Fruit fly (Drosophila melanogaster) whole organism, embryonic: Measurements from ENCODE around the gene Adgf-C.
A peak's percentile ranks its signal among the peaks of the same experiment; 100 is the strongest.

Experiments
- ATbp ChIP-seq: fragments of 200-800 bp; sonication (Bioruptor generic); optimal IDR thresholded peaks from 2 replicates; lab custom pipeline; 2017; ENCODE audit warnings: missing biosample characterization, mild to moderate bottlenecking, missing genetic modification characterization, missing genetic modification reagents
- CG11456 ChIP-seq: fragments of 200-800 bp; sonication (Bioruptor generic); IDR thresholded peaks from 3 replicates; pipeline ENCODE4 v1.3.6; 2022; ENCODE audit warnings: missing biosample characterization, missing genetic modification characterization
- CG11723 ChIP-seq: fragments of 200-800 bp; sonication (Bioruptor generic); optimal IDR thresholded peaks from 2 replicates; lab custom pipeline; 2017; ENCODE audit warnings: missing biosample characterization, mild to moderate bottlenecking, missing genetic modification characterization
- CG12299 ChIP-seq: fragments of 200-800 bp; sonication (Bioruptor generic); optimal IDR thresholded peaks from 2 replicates; lab custom pipeline; 2018; ENCODE audit warnings: missing biosample characterization, mild to moderate bottlenecking, missing genetic modification characterization
- CG1233 ChIP-seq: fragments of 200-800 bp; sonication (Bioruptor generic); optimal IDR thresholded peaks from 4 replicates; lab custom pipeline; 2018; ENCODE audit warnings: missing biosample characterization, mild to moderate bottlenecking, missing genetic modification characterization
- CG13123 ChIP-seq: fragments of 200-800 bp; sonication (Bioruptor generic); optimal IDR thresholded peaks from 2 replicates; lab custom pipeline; 2016; ENCODE audit warnings: missing biosample characterization, missing genetic modification characterization
- CG13424 ChIP-seq: fragments of 200-800 bp; sonication (Bioruptor generic); optimal IDR thresholded peaks from 2 replicates; lab custom pipeline; 2019; ENCODE audit warnings: missing biosample characterization, mild to moderate bottlenecking, missing genetic modification characterization, moderate library complexity
- CG15479 ChIP-seq: fragments of 200-800 bp; sonication (Bioruptor generic); optimal IDR thresholded peaks from 3 replicates; lab custom pipeline; 2019; ENCODE audit warnings: missing biosample characterization, mild to moderate bottlenecking, missing genetic modification characterization, moderate library complexity
- CG15696 ChIP-seq: fragments of 200-800 bp; sonication (Bioruptor generic); optimal IDR thresholded peaks from 2 replicates; lab custom pipeline; 2019; ENCODE audit warnings: missing biosample characterization, mild to moderate bottlenecking, missing genetic modification characterization, moderate library complexity
- CG1603 ChIP-seq: fragments of 200-800 bp; sonication (Bioruptor generic); optimal IDR thresholded peaks from 2 replicates; lab custom pipeline; 2019; ENCODE audit warnings: missing biosample characterization, mild to moderate bottlenecking, missing genetic modification characterization, moderate library complexity
- CG16779 ChIP-seq: fragments of 200-800 bp; sonication (Bioruptor generic); IDR thresholded peaks from 2 replicates; pipeline ENCODE4 v1.3.6; 2022; ENCODE audit warnings: missing biosample characterization, missing genetic modification characterization
- CG17802 ChIP-seq: fragments of 200-800 bp; sonication (Bioruptor generic); optimal IDR thresholded peaks from 2 replicates; lab custom pipeline; 2018; ENCODE audit warnings: missing biosample characterization, mild to moderate bottlenecking, missing genetic modification characterization, moderate library complexity
- CG1832 ChIP-seq: fragments of 200-800 bp; sonication (Bioruptor generic); optimal IDR thresholded peaks from 2 replicates; lab custom pipeline; 2017; ENCODE audit warnings: missing biosample characterization, mild to moderate bottlenecking, missing genetic modification characterization, inconsistent platforms
- CG2199 ChIP-seq: fragments of 200-800 bp; sonication (Bioruptor generic); IDR thresholded peaks from 3 replicates; pipeline ENCODE4 v1.3.6; 2022; ENCODE audit warnings: missing biosample characterization, missing genetic modification characterization
- CG31365 ChIP-seq: fragments of 200-800 bp; sonication (Bioruptor generic); optimal IDR thresholded peaks from 2 replicates; lab custom pipeline; 2018; ENCODE audit warnings: missing biosample characterization, mild to moderate bottlenecking, missing genetic modification characterization
- CG33557 ChIP-seq: fragments of 200-800 bp; sonication (Bioruptor generic); optimal IDR thresholded peaks from 2 replicates; lab custom pipeline; 2019; ENCODE audit warnings: missing biosample characterization, mild to moderate bottlenecking, missing genetic modification characterization, moderate library complexity
- CG4617 ChIP-seq: fragments of 200-800 bp; sonication (Bioruptor generic); optimal IDR thresholded peaks from 3 replicates; lab custom pipeline; 2016; ENCODE audit warnings: missing biosample characterization, missing genetic modification characterization, borderline replicate concordance
- CG5953 ChIP-seq: fragments of 200-800 bp; sonication (Bioruptor generic); IDR thresholded peaks from 2 replicates; pipeline ENCODE4 v1.3.6; 2022; ENCODE audit warnings: missing biosample characterization, missing genetic modification characterization
- CG9215 ChIP-seq: fragments of 200-800 bp; sonication (Bioruptor generic); IDR thresholded peaks from 2 replicates; pipeline ENCODE4 v1.3.6; 2022; ENCODE audit warnings: missing biosample characterization, missing genetic modification characterization
- Drgx ChIP-seq: fragments of 200-800 bp; sonication (Bioruptor generic); IDR thresholded peaks from 2 replicates; pipeline ENCODE4 v1.3.6; 2022; ENCODE audit warnings: missing biosample characterization, missing genetic modification characterization
- MESR4 ChIP-seq: fragments of 200-800 bp; sonication (Bioruptor generic); optimal IDR thresholded peaks from 2 replicates; lab custom pipeline; 2018; ENCODE audit warnings: missing biosample characterization, mild to moderate bottlenecking, missing genetic modification characterization, moderate library complexity
- Med ChIP-seq: fragments of 200-800 bp; sonication (Bioruptor generic); peaks from one replicate; lab custom pipeline; 2016; ENCODE audit warnings: missing biosample characterization, missing genetic modification characterization, mild to moderate bottlenecking, inconsistent platforms, moderate library complexity
- Neu2 ChIP-seq: fragments of 200-800 bp; sonication (Bioruptor generic); optimal IDR thresholded peaks from 3 replicates; lab custom pipeline; 2016; ENCODE audit warnings: missing biosample characterization, missing genetic modification characterization, borderline replicate concordance
- Nf-YB ChIP-seq: fragments of 200-800 bp; sonication (Bioruptor generic); optimal IDR thresholded peaks from 3 replicates; lab custom pipeline; 2019; ENCODE audit warnings: missing biosample characterization, mild to moderate bottlenecking, missing genetic modification characterization, moderate library complexity
- Optix ChIP-seq: fragments of 200-800 bp; sonication (Bioruptor generic); IDR thresholded peaks from 3 replicates; pipeline ENCODE4 v1.3.6; 2022; ENCODE audit warnings: missing biosample characterization, missing genetic modification characterization
- Ptx1 ChIP-seq: fragments of 200-800 bp; sonication (Bioruptor generic); IDR thresholded peaks from 2 replicates; pipeline ENCODE4 v1.3.6; 2022; ENCODE audit warnings: missing biosample characterization, missing genetic modification characterization
- Rfx ChIP-seq: fragments of 200-800 bp; sonication (Bioruptor generic); IDR thresholded peaks from 2 replicates; pipeline ENCODE4 v1.3.6; 2022; ENCODE audit warnings: missing biosample characterization, missing genetic modification characterization
- Taf1 ChIP-seq: fragments of 200-800 bp; sonication (Bioruptor generic); IDR thresholded peaks from 2 replicates; pipeline ENCODE4 v1.3.6; 2022; ENCODE audit warnings: missing biosample characterization, missing genetic modification characterization
- Xrp1 ChIP-seq: fragments of 200-800 bp; sonication (Bioruptor generic); IDR thresholded peaks from 2 replicates; pipeline ENCODE4 v1.3.6; 2022; ENCODE audit warnings: missing biosample characterization, missing genetic modification characterization
- aop ChIP-seq: fragments of 200-800 bp; sonication (Bioruptor generic); IDR thresholded peaks from 2 replicates; pipeline ENCODE4 v1.3.6; 2022; ENCODE audit warnings: missing biosample characterization, missing genetic modification characterization
- ci ChIP-seq: fragments of 200-800 bp; sonication (Bioruptor generic); IDR thresholded peaks from 3 replicates; pipeline ENCODE4 v1.3.6; 2022; ENCODE audit warnings: missing biosample characterization, missing genetic modification characterization
- crol ChIP-seq: fragments of 200-800 bp; sonication (Bioruptor generic); IDR thresholded peaks from 2 replicates; pipeline ENCODE4 v1.3.6; 2022; ENCODE audit warnings: missing biosample characterization, missing genetic modification characterization
- dysf ChIP-seq: fragments of 200-800 bp; sonication (Bioruptor generic); IDR thresholded peaks from 3 replicates; pipeline ENCODE4 v1.3.6; 2022; ENCODE audit warnings: missing biosample characterization, missing genetic modification characterization
- fd64A ChIP-seq: fragments of 200-800 bp; sonication (Bioruptor generic); optimal IDR thresholded peaks from 3 replicates; lab custom pipeline; 2018; ENCODE audit warnings: missing biosample characterization, mild to moderate bottlenecking, missing genetic modification characterization
- gem ChIP-seq: fragments of 200-800 bp; sonication (Bioruptor generic); optimal IDR thresholded peaks from 2 replicates; lab custom pipeline; 2019; ENCODE audit warnings: missing biosample characterization, mild to moderate bottlenecking, missing genetic modification characterization, moderate library complexity
- gsb ChIP-seq: fragments of 200-800 bp; sonication (Bioruptor generic); IDR thresholded peaks from 2 replicates; pipeline ENCODE4 v1.3.6; 2022; ENCODE audit warnings: missing biosample characterization, missing genetic modification characterization
- kni ChIP-seq: fragments of 200-800 bp; sonication (Bioruptor generic); optimal IDR thresholded peaks from 3 replicates; lab custom pipeline; 2017; ENCODE audit warnings: mild to moderate bottlenecking, missing biosample characterization, missing genetic modification reagents, missing genetic modification characterization
- lola ChIP-seq, 3 experiments: fragments of >200 bp in 2 of 3; fragments of 200-800 bp in 1 of 3; sonication (Bioruptor generic) in 1 of 3; optimal IDR thresholded peaks; 2 replicates each; lab custom pipeline; 2017 to 2019; ENCODE audit warnings: missing biosample characterization in 3 of 3, missing genetic modification characterization in 3 of 3, mild to moderate bottlenecking in 1 of 3, moderate library complexity in 1 of 3
- maf-S ChIP-seq: fragments of 200-800 bp; sonication (Bioruptor generic); optimal IDR thresholded peaks from 2 replicates; lab custom pipeline; 2016; ENCODE audit warnings: missing biosample characterization, missing genetic modification characterization
- mirr ChIP-seq: fragments of 200-800 bp; sonication (Bioruptor generic); optimal IDR thresholded peaks from 3 replicates; lab custom pipeline; 2018; ENCODE audit warnings: missing biosample characterization, mild to moderate bottlenecking, missing genetic modification characterization
- nom ChIP-seq: fragments of 200-800 bp; sonication (Bioruptor generic); optimal IDR thresholded peaks from 2 replicates; lab custom pipeline; 2017; ENCODE audit warnings: missing biosample characterization, missing genetic modification characterization, mild to moderate bottlenecking, moderate library complexity, missing genetic modification reagents
- p53 ChIP-seq: fragments of 200-800 bp; sonication (Bioruptor generic); optimal IDR thresholded peaks from 2 replicates; lab custom pipeline; 2016; ENCODE audit warnings: missing biosample characterization, missing genetic modification characterization
- pros ChIP-seq: fragments of 200-800 bp; sonication (Bioruptor generic); optimal IDR thresholded peaks from 3 replicates; lab custom pipeline; 2019; ENCODE audit warnings: missing biosample characterization, mild to moderate bottlenecking, missing genetic modification characterization, moderate library complexity
- ranshi ChIP-seq: fragments of 200-800 bp; sonication (Bioruptor generic); IDR thresholded peaks from 2 replicates; pipeline ENCODE4 v1.3.6; 2022; ENCODE audit warnings: missing biosample characterization, missing genetic modification characterization
- sens ChIP-seq: fragments of 200-800 bp; sonication (Bioruptor generic); peaks from one replicate; lab custom pipeline; 2016; ENCODE audit warnings: missing biosample characterization, missing genetic modification characterization
- sqz ChIP-seq: fragments of 200-800 bp; sonication (Bioruptor generic); optimal IDR thresholded peaks from 3 replicates; lab custom pipeline; 2018; ENCODE audit warnings: missing biosample characterization, mild to moderate bottlenecking, missing genetic modification characterization
- stc ChIP-seq: fragments of 200-800 bp; sonication (Bioruptor generic); IDR thresholded peaks from 2 replicates; pipeline ENCODE4 v1.3.6; 2022; ENCODE audit warnings: missing biosample characterization, missing genetic modification characterization
- zen2 ChIP-seq: fragments of 200-800 bp; sonication (Bioruptor generic); IDR thresholded peaks from 3 replicates; pipeline ENCODE4 v1.3.6; 2022; ENCODE audit warnings: missing biosample characterization, missing genetic modification characterization; ENCODE audit not compliant: partially characterized antibody

The Adgf-C gene

DNA sequence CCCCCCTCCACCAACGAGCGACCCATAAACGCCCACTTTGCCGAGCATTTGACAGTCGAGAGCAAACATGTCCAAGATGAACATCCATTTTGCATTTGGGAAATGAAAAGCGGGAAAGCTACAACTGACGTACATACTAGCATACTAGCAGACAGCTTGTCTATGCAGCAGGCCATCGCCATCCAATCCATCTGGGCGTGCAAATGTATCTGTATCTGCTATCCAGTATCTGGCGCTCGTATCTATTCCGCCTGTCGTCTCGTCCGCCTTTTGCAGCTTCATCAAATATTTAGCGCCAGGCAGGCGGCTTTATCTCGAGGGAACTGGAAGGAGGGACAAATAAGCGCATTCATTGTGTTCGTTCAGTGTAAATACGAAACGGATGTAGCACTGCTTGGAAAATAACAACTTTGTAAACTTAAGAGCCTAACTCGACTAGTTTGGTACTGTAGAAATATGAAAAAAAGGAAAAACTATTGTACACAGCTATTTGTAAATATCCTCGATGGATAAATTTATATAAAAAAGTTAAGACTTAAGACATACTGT lies 7.5 kb downstream of the Adgf-C start:
- TF ChIP-seq crol (peak; percentile 52), CG1233 (GFP tag; lab: Kevin White, UChicago) (no peak), stc (GFP tag; lab: Robert Waterston, UW) (0 out of 2 replicates have a peak, but pooled peaks have one; percentile 15), CG5953 (GFP tag; lab: Robert Waterston, UW) (peak; percentile 47; the same call in 1 of the 2 replicates), gem (tag; lab: Kevin White, UChicago) (peak; percentile 7), lola (GFP tag; optimal IDR thresholded peaks at IDR 0.05; lab: Kevin White, UChicago) (peak in 1 of 3 experiments; percentile 5), nom (GFP tag; lab: Kevin White, UChicago) (peak; percentile 14), CG11456 (GFP tag; lab: Robert Waterston, UW) (0 out of 3 replicates have a peak, but pooled peaks have one; percentile 33), CG16779 (0 out of 2 replicates have a peak, but pooled peaks have one; percentile 29), aop (GFP tag; lab: Robert Waterston, UW) (0 out of 2 replicates have a peak, but pooled peaks have one; percentile 60), dysf (GFP tag; lab: Robert Waterston, UW) (0 out of 3 replicates have a peak, but pooled peaks have one; percentile 11), ATbp (peak; percentile 10), CG33557 (peak; percentile 14), CG13123 (GFP tag; lab: Kevin White, UChicago) (no peak), CG31365 (tag; lab: Kevin White, UChicago) (peak; percentile 62), CG1603 (tag; lab: Kevin White, UChicago) (peak; percentile 30), zen2 (0 out of 3 replicates have a peak, but pooled peaks have one; percentile 12), CG15479 (GFP tag; lab: Kevin White, UChicago) (peak; percentile 97), sqz (GFP tag; lab: Kevin White, UChicago) (peak; percentile 12), p53 (GFP tag; lab: Kevin White, UChicago) (no peak), Ptx1 (GFP tag; lab: Robert Waterston, UW) (no peak), CG15696 (tag; lab: Kevin White, UChicago) (peak; percentile 19), Rfx (0 out of 2 replicates have a peak, but pooled peaks have one; percentile 12), sens (GFP tag; lab: Kevin White, UChicago) (peak; percentile 71), Drgx (GFP tag; lab: Robert Waterston, UW) (0 out of 2 replicates have a peak, but pooled peaks have one; percentile 25), Optix (0 out of 3 replicates have a peak, but pooled peaks have one; percentile 24), Xrp1 (GFP tag; lab: Robert Waterston, UW) (no peak), fd64A (GFP tag; lab: Kevin White, UChicago) (peak; percentile 13), ci (GFP tag; lab: Robert Waterston, UW) (0 out of 3 replicates have a peak, but pooled peaks have one; percentile 62), gsb (GFP tag; lab: Robert Waterston, UW) (no peak), CG9215 (GFP tag; lab: Robert Waterston, UW) (no peak), ranshi (no peak), CG13424 (tag; lab: Kevin White, UChicago) (no peak), CG2199 (GFP tag; lab: Robert Waterston, UW) (0 out of 3 replicates have a peak, but pooled peaks have one; percentile 52), CG17802 (tag; lab: Kevin White, UChicago) (peak; percentile 26), mirr (GFP tag; lab: Kevin White, UChicago) (no peak), maf-S (GFP tag; lab: Kevin White, UChicago) (peak; percentile 1), Med (GFP tag; lab: Kevin White, UChicago) (peak; percentile 71)

DNA sequence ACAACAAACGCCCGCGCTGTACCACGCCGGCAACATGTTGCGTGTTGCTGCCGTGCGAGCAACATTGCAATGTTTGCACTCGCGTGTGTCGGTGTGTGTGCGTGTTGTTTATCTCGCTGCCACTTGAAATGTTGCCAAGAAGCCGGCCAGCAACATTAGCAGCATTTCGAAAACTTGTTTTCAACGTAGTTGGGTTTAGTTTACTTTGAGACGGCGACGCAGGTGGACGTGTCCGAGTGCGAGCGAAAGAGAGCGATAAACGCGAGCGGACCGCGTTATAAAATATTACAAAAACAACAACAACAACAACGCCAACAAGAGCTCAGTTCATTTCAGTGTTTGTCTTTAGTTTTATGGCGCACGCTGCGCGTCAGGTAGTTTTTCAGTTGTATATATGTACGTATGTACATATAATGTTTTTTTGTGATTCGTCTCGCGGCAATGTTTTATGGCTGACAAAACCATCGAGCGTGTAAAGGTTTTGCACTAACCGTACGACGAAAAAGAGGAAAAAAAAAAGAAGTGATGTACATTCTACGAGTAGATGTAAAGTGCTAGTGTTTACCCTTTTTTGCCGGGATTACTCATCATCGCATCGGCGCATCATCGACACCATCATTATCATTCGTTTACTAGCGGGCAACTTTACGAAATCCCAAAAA lies 8.6 kb downstream of the Adgf-C start, which contains the start of gene kmr:
TSS of gene kmr (plus strand) at position 196 of the 662 bp plus-strand sequence.
- TF ChIP-seq CG11723 (GFP tag; lab: Kevin White, UChicago) (no peak), CG4617 (GFP tag; lab: Kevin White, UChicago) (no peak), CG12299 (tag; lab: Kevin White, UChicago) (peak; percentile 56), sqz (GFP tag; lab: Kevin White, UChicago) (peak; percentile 77), CG1832 (GFP tag; lab: Kevin White, UChicago) (no peak), Taf1 (GFP tag; lab: Robert Waterston, UW) (no peak), pros (peak; percentile 72), Neu2 (GFP tag; lab: Kevin White, UChicago) (no peak), mirr (GFP tag; lab: Kevin White, UChicago) (peak; percentile 58), kni (peak; percentile 83), Nf-YB (GFP tag; lab: Kevin White, UChicago) (peak; percentile 20), MESR4 (peak; percentile 12)
